Worm (Caenorhabditis elegans) whole organism, early embryonic: ENCODE data around the gene Y69H2.1.

Experiments
- B0310.2 ChIP-seq: sonication (generic microtip); optimal IDR thresholded peaks from 2 replicates; lab custom pipeline; 2016; ENCODE audit warnings: mild to moderate bottlenecking, missing genetic modification characterization, missing compliant biosample characterization
- ama-1 ChIP-seq: fragments of 150-350 bp; optimal IDR thresholded peaks from 2 replicates; lab custom pipeline; 2014
- flt-1 ChIP-seq: fragments of 200-800 bp; sonication (Bioruptor generic); IDR thresholded peaks from 2 replicates; pipeline ENCODE4 v1.3.6; 2022; ENCODE audit warnings: missing genetic modification characterization, missing compliant biosample characterization
- hnd-1 ChIP-seq: sonication (generic microtip); optimal IDR thresholded peaks from 2 replicates; lab custom pipeline; 2016; ENCODE audit warnings: missing genetic modification characterization, missing compliant biosample characterization

- TF ChIP-seq hnd-1 (tag; lab: Kevin White, UChicago) (no peak), B0310.2 (no peak), ama-1 (lab: Kevin White, UChicago) (no peak), flt-1 (no peak)
Observed at ce11 chrV:18657391-18657790, 35.0 kb upstream of the Y69H2.1 start.
